Worm (Caenorhabditis elegans): ENCODE data around the gene nse-4.

DNA sequence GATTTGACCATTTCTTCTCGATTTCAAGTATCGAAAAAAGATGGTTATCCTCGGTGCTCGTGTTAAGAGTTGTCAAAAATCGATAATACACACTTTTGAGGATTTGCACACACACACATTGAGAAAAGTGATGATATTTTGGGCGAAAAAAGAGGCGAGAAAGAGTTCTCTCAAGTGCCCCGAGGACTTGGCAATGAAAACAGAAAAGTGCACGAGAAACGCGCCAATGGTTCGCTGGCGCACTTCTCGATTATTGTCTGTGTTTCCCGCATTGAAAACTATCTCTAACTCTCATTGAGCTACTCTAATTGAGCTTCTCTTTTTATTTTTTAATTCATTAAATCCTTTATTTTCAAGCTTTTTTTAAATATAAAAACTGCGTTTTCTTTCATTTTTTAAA is 46.9 kb upstream of the nse-4 start:
- no peak for TF ChIP-seq ztf-4 (tag; optimal IDR thresholded peaks at IDR 0.05)
- TF ChIP-seq fkh-10 (GFP tag; optimal IDR thresholded peaks at IDR 0.05): peak; percentile 57
- TF ChIP-seq nhr-20 (tag; optimal IDR thresholded peaks at IDR 0.05): peak; percentile 73
- TF ChIP-seq lir-3 (tag; optimal IDR thresholded peaks at IDR 0.05; ENCODE audit: poor library complexity): no peak
- no peak for TF ChIP-seq nhr-76 (tag; optimal IDR thresholded peaks at IDR 0.05)
- no peak for TF ChIP-seq sptf-1 (tag; optimal IDR thresholded peaks at IDR 0.05)

All from whole organism, L1 larva.